Fruit fly (Drosophila melanogaster) whole organism: ENCODE measurements around the gene mRpL40.

ENCODE experiments used
- CG8478 ChIP-seq: fragments of >200 bp; optimal IDR thresholded peaks from 2 replicates; lab custom pipeline; 2018; ENCODE audit warnings: inconsistent platforms
- EcR ChIP-seq, 2 experiments: fragments of >200 bp; optimal IDR thresholded peaks; 2 replicates each; lab custom pipeline; 2017; ENCODE audit warnings: missing biosample characterization in 2 of 2, missing genetic modification characterization in 2 of 2, missing genetic modification reagents in 2 of 2
- pan ChIP-seq: fragments of >200 bp; optimal IDR thresholded peaks from 2 replicates; lab custom pipeline; 2017
- psq ChIP-seq: fragments of >200 bp; optimal IDR thresholded peaks from 2 replicates; lab custom pipeline; 2017

DNA sequence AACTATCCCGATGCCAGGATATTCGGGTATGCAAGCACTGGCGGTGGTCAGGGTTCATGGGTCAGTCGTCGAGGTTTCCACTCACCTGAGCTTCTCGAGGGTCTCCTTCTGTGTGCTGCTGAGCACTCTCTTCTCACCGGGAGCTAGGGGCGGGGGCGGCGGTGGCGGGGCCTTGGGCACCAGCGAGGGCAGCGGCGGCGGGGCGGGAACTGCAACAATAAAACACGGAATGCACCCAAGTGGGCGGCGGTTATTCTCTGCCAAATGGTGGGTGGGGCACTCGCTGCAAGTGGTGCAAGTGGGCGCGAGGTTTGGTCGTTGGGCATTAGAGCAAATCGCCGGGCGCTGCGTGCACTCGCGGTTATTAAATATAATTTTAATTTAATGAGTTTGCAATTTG is 33.3 kb downstream of the mRpL40 start:
- TF ChIP-seq psq (lab: Kevin White, UChicago) (no peak), CG8478 (no peak), pan (lab: Kevin White, UChicago) (no peak), EcR (GFP tag; optimal IDR thresholded peaks at IDR 0.05; lab: Kevin White, UChicago) (no peak)
